Worm (Caenorhabditis elegans): ENCODE data around the gene nspe-3.

The nspe-3 gene

ce11 chrII:12621908-12622566 lies 4.4 kb downstream of the nspe-3 start, which contains the start of gene nspe-8:
TSS of gene nspe-8 (minus strand) at chrII:12621958.
- TF ChIP-seq ama-1 (optimal IDR thresholded peaks at IDR 0.05) (no peak), Y55F3AM.14 (GFP tag; optimal IDR thresholded peaks at IDR 0.05) (no peak), aly-2 (tag; optimal IDR thresholded peaks at IDR 0.05) (no peak), nhr-21 (tag; optimal IDR thresholded peaks at IDR 0.05) (peak; percentile 86), nhr-6 (tag; optimal IDR thresholded peaks at IDR 0.05) (no peak), dmd-4 (tag; optimal IDR thresholded peaks at IDR 0.05) (no peak), zag-1 (tag; optimal IDR thresholded peaks at IDR 0.05) (no peak), ZK546.5 (tag; optimal IDR thresholded peaks at IDR 0.05) (no peak), nhr-77 (tag; optimal IDR thresholded peaks at IDR 0.05) (no peak), egl-27 (tag; optimal IDR thresholded peaks at IDR 0.05) (no peak), elt-1 (tag; optimal IDR thresholded peaks at IDR 0.05) (no peak), F13H6.1 (tag; optimal IDR thresholded peaks at IDR 0.05) (no peak), R02D3.7 (tag; optimal IDR thresholded peaks at IDR 0.05) (no peak), lin-13 (GFP tag; optimal IDR thresholded peaks at IDR 0.05) (no peak), skn-1 (tag; optimal IDR thresholded peaks at IDR 0.05) (no peak), nhr-11 (tag; optimal IDR thresholded peaks at IDR 0.05) (no peak), lsy-2 (tag; optimal IDR thresholded peaks at IDR 0.05) (no peak), alr-1 (tag; optimal IDR thresholded peaks at IDR 0.05) (no peak), sem-4 (tag; optimal IDR thresholded peaks at IDR 0.05) (no peak), nhr-25 (tag; optimal IDR thresholded peaks at IDR 0.05) (peak; percentile 68), ztf-1 (GFP tag; conservative IDR thresholded peaks at IDR 0.05) (no peak), nhr-23 (tag; optimal IDR thresholded peaks at IDR 0.05) (no peak), unc-39 (tag; optimal IDR thresholded peaks at IDR 0.05) (no peak), unc-62 (GFP tag; optimal IDR thresholded peaks at IDR 0.05) (no peak), sma-9 (GFP tag; optimal IDR thresholded peaks at IDR 0.05) (peak; percentile 97), sma-9 (tag; optimal IDR thresholded peaks at IDR 0.05) (no peak), nhr-10 (tag; optimal IDR thresholded peaks at IDR 0.05) (no peak), nhr-129 (tag; optimal IDR thresholded peaks at IDR 0.05) (peak; percentile 46), C34F6.9 (tag; optimal IDR thresholded peaks at IDR 0.05) (no peak), mbf-1 (tag; optimal IDR thresholded peaks at IDR 0.05) (no peak), blmp-1 (tag; optimal IDR thresholded peaks at IDR 0.05; ENCODE audit: insufficient read depth) (no peak), nhr-12 (tag; optimal IDR thresholded peaks at IDR 0.05) (no peak), unc-55 (GFP tag; optimal IDR thresholded peaks at IDR 0.05) (no peak), lin-39 (tag; optimal IDR thresholded peaks at IDR 0.05) (no peak), snpc-4 (tag; optimal IDR thresholded peaks at IDR 0.05) (no peak), crh-2 (tag; optimal IDR thresholded peaks at IDR 0.05) (no peak), mdl-1 (tag; optimal IDR thresholded peaks at IDR 0.05) (peak; percentile 30 to 41), ztf-4 (tag; optimal IDR thresholded peaks at IDR 0.05) (no peak), ceh-82 (tag; optimal IDR thresholded peaks at IDR 0.05) (no peak), mab-5 (tag; optimal IDR thresholded peaks at IDR 0.05) (no peak), elt-3 (tag; optimal IDR thresholded peaks at IDR 0.05) (no peak), nhr-237 (tag; optimal IDR thresholded peaks at IDR 0.05) (no peak), gmeb-1 (tag; optimal IDR thresholded peaks at IDR 0.05) (peak; percentile 50), fos-1 (tag; optimal IDR thresholded peaks at IDR 0.05) (peak; percentile 10), ceh-16 (tag; optimal IDR thresholded peaks at IDR 0.05) (no peak), peb-1 (tag; optimal IDR thresholded peaks at IDR 0.05) (no peak), ztf-11 (tag; optimal IDR thresholded peaks at IDR 0.05) (no peak), sma-3 (GFP tag; optimal IDR thresholded peaks at IDR 0.05) (peak; percentile 82), lin-11 (tag; optimal IDR thresholded peaks at IDR 0.05) (no peak)
